Fruit fly (Drosophila melanogaster): ENCODE measurements around the gene eIF4E6.

Gene eIF4E6

dm6 chr3R:29074001-29074609 lies 47.1 kb upstream of the eIF4E6 start:
- TF ChIP-seq dl (GFP tag; optimal IDR thresholded peaks at IDR 0.05; ENCODE audit: insufficient read depth in 1 of 2, partially characterized antibody in 2 of 2) = peak; percentile 33 to 68
- TF ChIP-seq CG9705 (GFP tag; optimal IDR thresholded peaks at IDR 0.05) = no peak
- TF ChIP-seq Hr83 (GFP tag; optimal IDR thresholded peaks at IDR 0.05; ENCODE audit: poor library complexity, severe bottlenecking) = peak; percentile 26
- peak; percentile 8 for TF ChIP-seq HLH106 (tag; optimal IDR thresholded peaks at IDR 0.05)
- TF ChIP-seq GATAd (GFP tag; optimal IDR thresholded peaks at IDR 0.05) = no peak
- no peak for TF ChIP-seq dsf (GFP tag; optimal IDR thresholded peaks at IDR 0.05; ENCODE audit: borderline replicate concordance)
- no peak for TF ChIP-seq Rel (GFP tag; optimal IDR thresholded peaks at IDR 0.05)
- peak; percentile 40 for TF ChIP-seq Rel (tag; optimal IDR thresholded peaks at IDR 0.05)
- TF ChIP-seq lola (GFP tag; optimal IDR thresholded peaks at IDR 0.05) = no peak
- peak; percentile 65 for TF ChIP-seq Hnf4 (GFP tag; optimal IDR thresholded peaks at IDR 0.05)
- TF ChIP-seq Dfd (GFP tag; optimal IDR thresholded peaks at IDR 0.05) = no peak
- TF ChIP-seq fru (GFP tag; optimal IDR thresholded peaks at IDR 0.05) = peak; percentile 56
- no peak for TF ChIP-seq woc (GFP tag; optimal IDR thresholded peaks at IDR 0.05)
- TF ChIP-seq rgr (GFP tag; optimal IDR thresholded peaks at IDR 0.05) = peak; percentile 23
- TF ChIP-seq OdsH (GFP tag; optimal IDR thresholded peaks at IDR 0.05) = peak; percentile 9
- peak; percentile 83 for TF ChIP-seq psq (GFP tag; optimal IDR thresholded peaks at IDR 0.05)
- TF ChIP-seq Jra (GFP tag; optimal IDR thresholded peaks at IDR 0.05) = peak; percentile 18
- TF ChIP-seq br (GFP tag; optimal IDR thresholded peaks at IDR 0.05) = peak; percentile 43
- peak; percentile 20 for TF ChIP-seq brk (GFP tag; optimal IDR thresholded peaks at IDR 0.05)
- TF ChIP-seq Sp1 (GFP tag; optimal IDR thresholded peaks at IDR 0.05) = peak; percentile 44
- peak; percentile 36 for TF ChIP-seq h (GFP tag; optimal IDR thresholded peaks at IDR 0.05)
- TF ChIP-seq Vsx2 (GFP tag; optimal IDR thresholded peaks at IDR 0.05; ENCODE audit: partially characterized antibody) = peak; percentile 68
- peak; percentile 88 for TF ChIP-seq Dif (GFP tag; optimal IDR thresholded peaks at IDR 0.05; ENCODE audit: partially characterized antibody)

- TF ChIP-seq tai (GFP tag; optimal IDR thresholded peaks at IDR 0.05) (no peak), Dfd (GFP tag; optimal IDR thresholded peaks at IDR 0.05) (no peak), br (GFP tag; optimal IDR thresholded peaks at IDR 0.05) (no peak), CG9705 (GFP tag; optimal IDR thresholded peaks at IDR 0.05) (no peak), Vsx2 (GFP tag; optimal IDR thresholded peaks at IDR 0.05; ENCODE audit: partially characterized antibody) (no peak), Sp1 (GFP tag; optimal IDR thresholded peaks at IDR 0.05) (peak; percentile 7), woc (GFP tag; optimal IDR thresholded peaks at IDR 0.05) (peak; percentile 14), Abd-B (GFP tag; optimal IDR thresholded peaks at IDR 0.05) (no peak), Myc (optimal IDR thresholded peaks at IDR 0.05) (no peak), psq (GFP tag; optimal IDR thresholded peaks at IDR 0.05) (peak; percentile 25), CrebA (GFP tag; optimal IDR thresholded peaks at IDR 0.05; ENCODE audit: borderline replicate concordance) (no peak), dmrt93B (GFP tag; optimal IDR thresholded peaks at IDR 0.05) (no peak), foxo (GFP tag; optimal IDR thresholded peaks at IDR 0.05) (peak in 1 of 2 experiments; percentile 25), rgr (GFP tag; optimal IDR thresholded peaks at IDR 0.05) (peak; percentile 10), fru (GFP tag; optimal IDR thresholded peaks at IDR 0.05) (peak; percentile 53), sv (GFP tag; optimal IDR thresholded peaks at IDR 0.05) (no peak), ey (GFP tag; optimal IDR thresholded peaks at IDR 0.05) (peak; percentile 34), h (GFP tag; optimal IDR thresholded peaks at IDR 0.05) (peak; percentile 44), jim (GFP tag; optimal IDR thresholded peaks at IDR 0.05) (no peak)
Measured at dm6 chr3R:29072834-29073233, 45.9 kb upstream of the eIF4E6 start.

- TF ChIP-seq Hr83 (GFP tag; optimal IDR thresholded peaks at IDR 0.05; ENCODE audit: poor library complexity, severe bottlenecking) (peak; percentile 3), Jra (GFP tag; optimal IDR thresholded peaks at IDR 0.05) (no peak), sv (GFP tag; optimal IDR thresholded peaks at IDR 0.05) (no peak), ey (GFP tag; optimal IDR thresholded peaks at IDR 0.05) (no peak), h (GFP tag; optimal IDR thresholded peaks at IDR 0.05) (peak; percentile 7), HLH106 (tag; optimal IDR thresholded peaks at IDR 0.05) (no peak), Myc (optimal IDR thresholded peaks at IDR 0.05) (no peak), Hnf4 (GFP tag; optimal IDR thresholded peaks at IDR 0.05) (peak; percentile 8), Rel (GFP tag; optimal IDR thresholded peaks at IDR 0.05) (no peak), Rel (tag; optimal IDR thresholded peaks at IDR 0.05) (no peak), rgr (GFP tag; optimal IDR thresholded peaks at IDR 0.05) (peak; percentile 10), N (GFP tag; optimal IDR thresholded peaks at IDR 0.05) (no peak), Vsx2 (GFP tag; optimal IDR thresholded peaks at IDR 0.05; ENCODE audit: partially characterized antibody) (no peak)
Measured at dm6 chr3R:29071141-29071540, 44.2 kb upstream of the eIF4E6 start.

Measured in whole organism, wandering third instar larva.